5 fruit fly cellular contexts compared by ENCODE assay signal in the genomic region with DNA sequence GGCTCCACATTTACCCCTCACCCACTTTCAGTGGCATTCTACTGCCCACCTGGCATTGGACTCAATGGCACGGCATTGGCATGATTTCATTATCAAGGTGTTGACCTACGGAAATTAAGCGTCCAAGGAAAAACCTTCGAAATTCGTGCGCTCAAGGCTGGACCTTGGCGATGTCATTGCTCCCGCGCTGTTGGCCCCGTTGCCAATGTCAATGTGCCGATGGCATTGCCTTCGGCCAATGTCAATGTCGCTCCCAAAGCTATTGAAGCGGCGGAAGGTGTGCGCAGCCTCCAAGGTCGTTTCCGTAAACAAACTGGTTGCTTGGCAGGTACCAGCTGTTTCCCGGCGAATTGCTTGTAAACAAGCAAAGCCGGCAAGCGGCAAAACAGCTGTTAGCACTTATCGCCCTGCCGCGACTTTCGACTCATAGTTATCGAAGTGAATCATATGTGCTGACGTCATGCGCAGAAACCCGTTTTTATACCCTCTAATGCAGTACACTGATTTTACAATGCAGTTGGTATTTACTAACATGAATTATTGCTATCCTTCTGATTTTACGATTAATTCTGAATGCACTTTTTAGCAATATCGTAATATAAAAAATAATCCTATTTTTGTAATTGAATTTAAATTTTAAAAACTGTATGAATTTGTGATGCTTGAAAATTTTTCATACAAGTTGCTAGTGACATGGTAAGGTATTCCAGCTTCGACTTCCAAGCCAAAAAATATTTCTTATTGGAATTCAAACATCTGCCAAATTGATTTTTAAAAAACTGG.
A peak's percentile ranks its signal among the peaks of the same experiment; 100 is the strongest.
TF ChIP-seq lines count a peak whose summit lies in the region.

No protein-coding gene starts in this region.

TF ChIP-seq in whole organism, adult, 20 proteins besides CTCF, POLR2A, EP300 and RAD21 (continued from another document):
- TF ChIP-seq bab1 (GFP tag; optimal IDR thresholded peaks at IDR 0.05; lab: Kevin White, UChicago) (peak; percentile 93), Clk (GFP tag; optimal IDR thresholded peaks at IDR 0.05; lab: Kevin White, UChicago) (peak; percentile 68), tj (GFP tag; optimal IDR thresholded peaks at IDR 0.05; lab: Kevin White, UChicago) (peak; percentile 74), Crg-1 (GFP tag; optimal IDR thresholded peaks at IDR 0.05; lab: Kevin White, UChicago) (peak; percentile 54)
TF ChIP-seq in whole organism, adult: peak in this region for 19.

TF ChIP-seq in whole organism, embryonic, 481 proteins besides CTCF, POLR2A, EP300 and RAD21 (continued from another document and continues in another):
- TF ChIP-seq pros (GFP tag; optimal IDR thresholded peaks at IDR 0.05; lab: Kevin White, UChicago), result peak; percentile 25
- TF ChIP-seq h (optimal IDR thresholded peaks at IDR 0.05; lab: Kevin White, UChicago), result no peak
- peak; percentile 97 for TF ChIP-seq HLH3B (GFP tag; IDR thresholded peaks at IDR 0.05; lab: Robert Waterston, UW)
- no peak for TF ChIP-seq CG7963 (GFP tag; IDR thresholded peaks at IDR 0.05; lab: Robert Waterston, UW; ENCODE audit: partially characterized antibody)
- peak; percentile 79 for TF ChIP-seq Deaf1 (tag; optimal IDR thresholded peaks at IDR 0.05; lab: Kevin White, UChicago)
- peak; percentile 81 for TF ChIP-seq CG4617 (GFP tag; optimal IDR thresholded peaks at IDR 0.05; lab: Kevin White, UChicago; ENCODE audit: borderline replicate concordance)
- peak; percentile 96 for TF ChIP-seq tgo (GFP tag; IDR thresholded peaks at IDR 0.05; lab: Robert Waterston, UW)
- peak; percentile 93 for TF ChIP-seq CG13624 (GFP tag; optimal IDR thresholded peaks at IDR 0.05; lab: Kevin White, UChicago)
- peak; percentile 52; the same call in 2 of the 3 replicates for TF ChIP-seq Opbp (GFP tag; IDR thresholded peaks at IDR 0.05; lab: Robert Waterston, UW; ENCODE audit: partially characterized antibody)
- TF ChIP-seq Gug (GFP tag; IDR thresholded peaks at IDR 0.05; lab: Robert Waterston, UW), result peak; percentile 96
- TF ChIP-seq grn (GFP tag; optimal IDR thresholded peaks at IDR 0.05; lab: Kevin White, UChicago), result no peak
- no peak for TF ChIP-seq hb (GFP tag; IDR thresholded peaks at IDR 0.05; lab: Robert Waterston, UW; ENCODE audit: partially characterized antibody)
- TF ChIP-seq GATAe (GFP tag; conservative IDR thresholded peaks at IDR 0.05; lab: Robert Waterston, UW), result peak; percentile 89
- TF ChIP-seq CG15696 (tag; optimal IDR thresholded peaks at IDR 0.05; lab: Kevin White, UChicago), result peak; percentile 90
- TF ChIP-seq Hey (tag; optimal IDR thresholded peaks at IDR 0.05; lab: Kevin White, UChicago), result peak; percentile 27
- peak; percentile 77 for TF ChIP-seq MTF-1 (GFP tag; optimal IDR thresholded peaks at IDR 0.05; lab: Kevin White, UChicago; ENCODE audit: borderline replicate concordance)
- peak; percentile 92 for TF ChIP-seq toy (GFP tag; IDR thresholded peaks at IDR 0.05; lab: Robert Waterston, UW)
- peak; percentile 92 for TF ChIP-seq bab2 (GFP tag; optimal IDR thresholded peaks at IDR 0.05; lab: Kevin White, UChicago)
- TF ChIP-seq CG11085 (GFP tag; IDR thresholded peaks at IDR 0.05; lab: Robert Waterston, UW), result peak; percentile 93
- TF ChIP-seq NC2β (GFP tag; optimal IDR thresholded peaks at IDR 0.05; lab: Kevin White, UChicago), result peak; percentile 90
- TF ChIP-seq bigmax (GFP tag; optimal IDR thresholded peaks at IDR 0.05; lab: Kevin White, UChicago), result peak; percentile 49
- peak; percentile 95 for TF ChIP-seq CG17612 (GFP tag; IDR thresholded peaks at IDR 0.05; lab: Robert Waterston, UW)
- TF ChIP-seq CG12104 (GFP tag; optimal IDR thresholded peaks at IDR 0.05; lab: Kevin White, UChicago), result peak; percentile 90
- TF ChIP-seq sob (GFP tag; IDR thresholded peaks at IDR 0.05; lab: Robert Waterston, UW), result peak; percentile 98
- TF ChIP-seq Spps (tag; optimal IDR thresholded peaks at IDR 0.05; lab: Kevin White, UChicago), result peak; percentile 76
- TF ChIP-seq gsb-n (tag; optimal IDR thresholded peaks at IDR 0.05; lab: Kevin White, UChicago), result no peak
- TF ChIP-seq CG18476 (GFP tag; optimal IDR thresholded peaks at IDR 0.05; lab: Kevin White, UChicago), result peak; percentile 94
- peak; percentile 86 for TF ChIP-seq CkIIα-i1 (GFP tag; IDR thresholded peaks at IDR 0.05; lab: Robert Waterston, UW)

TF ChIP-seq in whole organism, prepupa, 60 proteins besides CTCF, POLR2A, EP300 and RAD21 (continued from another document and continues in another):
- TF ChIP-seq Sox14 (GFP tag; optimal IDR thresholded peaks at IDR 0.05; lab: Kevin White, UChicago) (peak; percentile 94), Eip75B (GFP tag; optimal IDR thresholded peaks at IDR 0.05; lab: Kevin White, UChicago) (peak; percentile 92), achi (GFP tag; optimal IDR thresholded peaks at IDR 0.05; lab: Kevin White, UChicago) (peak; percentile 95), esn (GFP tag; optimal IDR thresholded peaks at IDR 0.05; lab: Kevin White, UChicago) (peak; percentile 97), Met (GFP tag; optimal IDR thresholded peaks at IDR 0.05; lab: Kevin White, UChicago) (peak; percentile 94), svp (GFP tag; lab: Kevin White, UChicago) (peak; percentile 98), Hr38 (GFP tag; optimal IDR thresholded peaks at IDR 0.05; lab: Kevin White, UChicago) (no peak), CG11902 (GFP tag; optimal IDR thresholded peaks at IDR 0.05; lab: Kevin White, UChicago) (peak; percentile 87), net (GFP tag; optimal IDR thresholded peaks at IDR 0.05; lab: Kevin White, UChicago) (peak; percentile 96), CG4318 (GFP tag; optimal IDR thresholded peaks at IDR 0.05; lab: Kevin White, UChicago) (peak; percentile 89), Lpt (GFP tag; optimal IDR thresholded peaks at IDR 0.05; lab: Kevin White, UChicago) (peak; percentile 93), acj6 (GFP tag; optimal IDR thresholded peaks at IDR 0.05; lab: Kevin White, UChicago) (peak; percentile 95), CG6792 (GFP tag; optimal IDR thresholded peaks at IDR 0.05; lab: Kevin White, UChicago) (peak; percentile 94), Gug (GFP tag; IDR thresholded peaks at IDR 0.05; lab: Robert Waterston, UW) (peak; percentile 94), Eip93F (GFP tag; optimal IDR thresholded peaks at IDR 0.05; lab: Kevin White, UChicago) (peak; percentile 73), vri (GFP tag; optimal IDR thresholded peaks at IDR 0.05; lab: Kevin White, UChicago) (no peak), CG16779 (tag; optimal IDR thresholded peaks at IDR 0.05; lab: Kevin White, UChicago) (peak; percentile 90), Ets21C (GFP tag; optimal IDR thresholded peaks at IDR 0.05; lab: Kevin White, UChicago) (peak; percentile 86), Smox (GFP tag; optimal IDR thresholded peaks at IDR 0.05; lab: Kevin White, UChicago) (peak; percentile 93), CG10631 (GFP tag; optimal IDR thresholded peaks at IDR 0.05; lab: Kevin White, UChicago) (peak; percentile 94), CG1621 (tag; optimal IDR thresholded peaks at IDR 0.05; lab: Kevin White, UChicago) (peak; percentile 71), CG10669 (GFP tag; optimal IDR thresholded peaks at IDR 0.05; lab: Kevin White, UChicago) (peak; percentile 92), fd85E (GFP tag; optimal IDR thresholded peaks at IDR 0.05; lab: Kevin White, UChicago) (peak; percentile 80), CG7368 (GFP tag; optimal IDR thresholded peaks at IDR 0.05; lab: Kevin White, UChicago) (peak; percentile 92), ss (GFP tag; optimal IDR thresholded peaks at IDR 0.05; lab: Kevin White, UChicago) (no peak), dac (GFP tag; optimal IDR thresholded peaks at IDR 0.05; lab: Kevin White, UChicago) (no peak), CG34406 (GFP tag; optimal IDR thresholded peaks at IDR 0.05; lab: Kevin White, UChicago) (peak; percentile 95), CG31627 (GFP tag; optimal IDR thresholded peaks at IDR 0.05; lab: Kevin White, UChicago) (peak; percentile 93), CG15336 (GFP tag; IDR thresholded peaks at IDR 0.05; lab: Robert Waterston, UW) (peak; percentile 98), CG11762 (GFP tag; optimal IDR thresholded peaks at IDR 0.05; lab: Kevin White, UChicago; ENCODE audit: insufficient read depth) (peak; percentile 90)

TF ChIP-seq in whole organism, pupa, 21 proteins besides CTCF, POLR2A, EP300 and RAD21 (continued from another document):
- peak; percentile 97 for TF ChIP-seq CG4496 (GFP tag; IDR thresholded peaks at IDR 0.05; lab: Robert Waterston, UW)
- peak; percentile 95 for TF ChIP-seq Pif1B (GFP tag; optimal IDR thresholded peaks at IDR 0.05; lab: Kevin White, UChicago)

TF ChIP-seq in whole organism, wandering third instar larva, 38 proteins besides CTCF, POLR2A, EP300 and RAD21 (continued from another document):
- TF ChIP-seq dl (GFP tag; optimal IDR thresholded peaks at IDR 0.05; lab: Kevin White, UChicago; ENCODE audit: insufficient read depth in 1 of 2, partially characterized antibody in 2 of 2) (no peak), usp (GFP tag; optimal IDR thresholded peaks at IDR 0.05; lab: Kevin White, UChicago) (no peak), ey (GFP tag; optimal IDR thresholded peaks at IDR 0.05; lab: Kevin White, UChicago) (peak; percentile 92)
